Worm (Caenorhabditis elegans) whole organism, mixed stage, embryonic: ENCODE measurements around the gene sec-24.1.

Experiments used
- M03D4.4 ChIP-seq: sonication (generic microtip); optimal IDR thresholded peaks from 2 replicates; lab custom pipeline; 2017; ENCODE audit warnings: mild to moderate bottlenecking, missing genetic modification characterization, missing compliant biosample characterization
- blmp-1 ChIP-seq: fragments of 150-350 bp; optimal IDR thresholded peaks from 2 replicates; lab custom pipeline; 2014; ENCODE audit warnings: missing biosample characterization, missing genetic modification characterization
- ceh-39 ChIP-seq: fragments of 150-350 bp; optimal IDR thresholded peaks from 2 replicates; lab custom pipeline; 2014; ENCODE audit warnings: missing biosample characterization, missing genetic modification characterization
- ceh-43 ChIP-seq: fragments of 200-800 bp; sonication (Bioruptor generic); optimal IDR thresholded peaks from 2 replicates; lab custom pipeline; 2018; ENCODE audit warnings: mild to moderate bottlenecking, missing genetic modification characterization, moderate library complexity, missing compliant biosample characterization
- ceh-83 ChIP-seq: fragments of 200-800 bp; sonication (Bioruptor generic); optimal IDR thresholded peaks from 2 replicates; lab custom pipeline; 2018; ENCODE audit warnings: mild to moderate bottlenecking, missing genetic modification characterization, missing compliant biosample characterization
- ces-1 ChIP-seq: fragments of 150-350 bp; optimal IDR thresholded peaks from 2 replicates; lab custom pipeline; 2014; ENCODE audit warnings: missing biosample characterization, missing genetic modification reagents, missing genetic modification characterization
- cnd-1 ChIP-seq: fragments of 200-800 bp; sonication (Bioruptor generic); optimal IDR thresholded peaks from 2 replicates; lab custom pipeline; 2018; ENCODE audit warnings: mild to moderate bottlenecking, missing genetic modification characterization, missing compliant biosample characterization
- drap-1 ChIP-seq: fragments of 200-800 bp; sonication (Bioruptor generic); optimal IDR thresholded peaks from 3 replicates; lab custom pipeline; 2018; ENCODE audit warnings: mild to moderate bottlenecking, missing genetic modification characterization, missing compliant biosample characterization
- elt-1 ChIP-seq: sonication (generic microtip); optimal IDR thresholded peaks from 2 replicates; lab custom pipeline; 2017; ENCODE audit warnings: missing genetic modification characterization, mild to moderate bottlenecking, missing compliant biosample characterization, antibody characterized with exemption, moderate library complexity, borderline replicate concordance; ENCODE audit not compliant: insufficient read depth
- elt-3 ChIP-seq: fragments of 150-350 bp; optimal IDR thresholded peaks from 2 replicates; lab custom pipeline; 2014; ENCODE audit warnings: missing biosample characterization, missing genetic modification characterization
- flh-1 ChIP-seq: fragments of 200-800 bp; sonication (Bioruptor generic); optimal IDR thresholded peaks from 2 replicates; lab custom pipeline; 2018; ENCODE audit warnings: mild to moderate bottlenecking, missing genetic modification characterization, moderate library complexity, missing compliant biosample characterization
- ham-2 ChIP-seq: fragments of 200-800 bp; sonication (Bioruptor generic); optimal IDR thresholded peaks from 2 replicates; lab custom pipeline; 2018; ENCODE audit warnings: mild to moderate bottlenecking, missing genetic modification characterization, missing compliant biosample characterization
- hlh-1 ChIP-seq: fragments of 150-350 bp; optimal IDR thresholded peaks from 2 replicates; lab custom pipeline; 2014; ENCODE audit warnings: missing biosample characterization, missing genetic modification reagents, missing genetic modification characterization
- lin-13 ChIP-seq: fragments of 150-350 bp; optimal IDR thresholded peaks from 2 replicates; lab custom pipeline; 2014; ENCODE audit warnings: missing biosample characterization, missing genetic modification characterization
- lin-32 ChIP-seq: fragments of 200-800 bp; sonication (Bioruptor generic); optimal IDR thresholded peaks from 2 replicates; lab custom pipeline; 2018; ENCODE audit warnings: mild to moderate bottlenecking, missing genetic modification characterization, missing compliant biosample characterization
- lsy-2 ChIP-seq: fragments of 150-350 bp; optimal IDR thresholded peaks from 2 replicates; lab custom pipeline; 2014; ENCODE audit warnings: missing biosample characterization, missing genetic modification characterization
- mab-5 ChIP-seq: fragments of 150-350 bp; optimal IDR thresholded peaks from 2 replicates; lab custom pipeline; 2014; ENCODE audit warnings: missing biosample characterization, missing genetic modification characterization
- mep-1 ChIP-seq: fragments of 150-350 bp; optimal IDR thresholded peaks from 2 replicates; lab custom pipeline; 2017; ENCODE audit warnings: missing biosample characterization, missing genetic modification reagents, missing genetic modification characterization, inconsistent platforms
- mls-2 ChIP-seq: sonication (generic microtip); optimal IDR thresholded peaks from 2 replicates; lab custom pipeline; 2016; ENCODE audit warnings: mild to moderate bottlenecking, missing genetic modification characterization, moderate library complexity, missing compliant biosample characterization
- nhr-12 ChIP-seq: fragments of 150-350 bp; optimal IDR thresholded peaks from 2 replicates; lab custom pipeline; 2014; ENCODE audit warnings: missing biosample characterization, missing genetic modification characterization
- nhr-2 ChIP-seq: fragments of 150-350 bp; optimal IDR thresholded peaks from 2 replicates; lab custom pipeline; 2014; ENCODE audit warnings: missing biosample characterization, missing genetic modification characterization
- nhr-237 ChIP-seq: fragments of 150-350 bp; optimal IDR thresholded peaks from 2 replicates; lab custom pipeline; 2014; ENCODE audit warnings: missing biosample characterization, missing genetic modification characterization
- nhr-28 ChIP-seq: fragments of 150-350 bp; optimal IDR thresholded peaks from 2 replicates; lab custom pipeline; 2014; ENCODE audit warnings: missing biosample characterization, missing genetic modification characterization
- nhr-76 ChIP-seq: sonication (generic microtip); optimal IDR thresholded peaks from 2 replicates; lab custom pipeline; 2017; ENCODE audit warnings: missing biosample characterization, missing genetic modification characterization
- pha-4 ChIP-seq: fragments of 150-350 bp; optimal IDR thresholded peaks from 2 replicates; lab custom pipeline; 2018; ENCODE audit warnings: missing biosample characterization, missing genetic modification reagents, missing genetic modification characterization
- snpc-4 ChIP-seq: fragments of 150-350 bp; optimal IDR thresholded peaks from 2 replicates; lab custom pipeline; 2014; ENCODE audit warnings: missing biosample characterization, missing genetic modification characterization
- sptf-1 ChIP-seq: sonication (generic microtip); optimal IDR thresholded peaks from 2 replicates; lab custom pipeline; 2017; ENCODE audit warnings: mild to moderate bottlenecking, missing genetic modification characterization, moderate library complexity, missing compliant biosample characterization
- tbx-8 ChIP-seq: fragments of 200-800 bp; sonication (Bioruptor generic); optimal IDR thresholded peaks from 2 replicates; lab custom pipeline; 2018; ENCODE audit warnings: mild to moderate bottlenecking, missing genetic modification characterization, moderate library complexity, missing compliant biosample characterization
- unc-120 ChIP-seq: sonication (generic microtip); optimal IDR thresholded peaks from 2 replicates; lab custom pipeline; 2017; ENCODE audit warnings: missing genetic modification characterization, missing compliant biosample characterization; ENCODE audit not compliant: poor library complexity, severe bottlenecking
- unc-39 ChIP-seq: fragments of 150-350 bp; optimal IDR thresholded peaks from 2 replicates; lab custom pipeline; 2014; ENCODE audit warnings: missing biosample characterization, missing genetic modification characterization
- unc-62 ChIP-seq: fragments of 150-350 bp; optimal IDR thresholded peaks from 2 replicates; lab custom pipeline; 2014; ENCODE audit warnings: missing biosample characterization, missing genetic modification reagents, missing genetic modification characterization
- zip-8 ChIP-seq: fragments of 150-350 bp; optimal IDR thresholded peaks from 2 replicates; lab custom pipeline; 2014; ENCODE audit warnings: missing biosample characterization, missing genetic modification characterization
- ztf-11 ChIP-seq: fragments of 150-350 bp; optimal IDR thresholded peaks from 2 replicates; lab custom pipeline; 2014; ENCODE audit warnings: missing biosample characterization, missing genetic modification characterization

sec-24.1 gene

DNA sequence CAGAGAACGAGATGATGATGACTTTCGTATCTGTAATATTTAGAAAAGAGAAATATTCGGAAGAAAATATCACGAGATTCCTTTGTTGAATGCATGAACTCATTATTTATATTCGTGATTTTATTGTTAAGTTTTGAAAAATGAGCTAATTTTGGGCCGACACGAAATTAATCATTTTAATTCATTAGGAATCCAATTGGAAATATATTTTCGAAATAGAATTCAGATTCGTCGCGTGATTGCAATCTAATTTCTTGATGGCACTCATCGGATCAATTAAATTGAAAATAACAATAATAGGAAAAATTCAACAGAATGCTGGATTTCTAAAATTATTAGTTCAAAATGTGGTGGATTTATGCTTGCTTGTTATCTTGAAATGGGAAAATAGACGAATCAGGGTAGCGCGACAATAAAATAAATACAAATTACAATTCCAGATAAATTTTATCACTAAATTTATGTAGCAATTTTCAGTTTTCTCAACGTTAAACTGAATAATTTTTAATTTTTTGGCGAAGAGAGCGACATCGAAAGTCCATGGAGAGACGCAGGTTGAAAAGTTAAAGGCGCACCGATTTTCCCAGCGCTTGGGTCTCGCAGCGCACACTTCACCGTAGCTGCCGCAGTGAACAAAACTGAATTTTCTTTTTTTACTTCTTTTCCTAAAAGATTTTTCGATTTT, 35.9 kb upstream of the sec-24.1 start:
- TF ChIP-seq nhr-12 (no peak), elt-1 (tag; lab: Kevin White, UChicago) (peak; percentile 18), unc-62 (GFP tag; lab: Kevin White, UChicago) (peak; percentile 38), nhr-76 (tag; lab: Kevin White, UChicago) (no peak), pha-4 (tag; lab: Kevin White, UChicago) (peak; percentile 49), ceh-39 (tag; lab: Kevin White, UChicago) (peak; percentile 8), drap-1 (GFP tag; lab: Kevin White, UChicago) (peak; percentile 33), hlh-1 (tag; lab: Kevin White, UChicago) (peak; percentile 39), M03D4.4 (peak; percentile 39), mls-2 (tag; lab: Kevin White, UChicago) (peak; percentile 32), sptf-1 (tag; lab: Kevin White, UChicago) (peak; percentile 17), lsy-2 (tag; lab: Kevin White, UChicago) (peak; percentile 91), flh-1 (GFP tag; lab: Kevin White, UChicago) (no peak), lin-13 (tag; lab: Kevin White, UChicago) (peak; percentile 52), blmp-1 (tag; lab: Kevin White, UChicago) (no peak), ces-1 (GFP tag; lab: Kevin White, UChicago) (peak; percentile 22), ham-2 (GFP tag; lab: Kevin White, UChicago) (no peak), zip-8 (tag; lab: Kevin White, UChicago) (no peak), ztf-11 (tag; lab: Kevin White, UChicago) (no peak), unc-120 (peak; percentile 19), mep-1 (peak; percentile 80), mab-5 (tag; lab: Kevin White, UChicago) (no peak), unc-39 (tag; lab: Kevin White, UChicago) (no peak)

ce11 chrIV:11599717-11600116, 33.7 kb upstream of the sec-24.1 start:
- no peak for TF ChIP-seq drap-1 (GFP tag; lab: Kevin White, UChicago)
- TF ChIP-seq elt-1 (tag; lab: Kevin White, UChicago) = peak; percentile 94
- TF ChIP-seq zip-8 (tag; lab: Kevin White, UChicago) = no peak
- peak; percentile 41 for TF ChIP-seq unc-62 (GFP tag; lab: Kevin White, UChicago)
- no peak for TF ChIP-seq nhr-2 (tag; lab: Kevin White, UChicago)
- no peak for TF ChIP-seq blmp-1 (tag; lab: Kevin White, UChicago)
- TF ChIP-seq tbx-8 (GFP tag; lab: Kevin White, UChicago) = no peak
- no peak for TF ChIP-seq lin-32 (GFP tag; lab: Kevin White, UChicago)
- no peak for TF ChIP-seq ztf-11 (tag; lab: Kevin White, UChicago)
- TF ChIP-seq, all 35 proteins: peak for 2

- TF ChIP-seq zip-8 (tag; lab: Kevin White, UChicago) (no peak), lin-32 (GFP tag; lab: Kevin White, UChicago) (no peak), ham-2 (GFP tag; lab: Kevin White, UChicago) (no peak), sptf-1 (tag; lab: Kevin White, UChicago) (no peak), ceh-39 (tag; lab: Kevin White, UChicago) (no peak), nhr-12 (no peak), hlh-1 (tag; lab: Kevin White, UChicago) (no peak), mab-5 (tag; lab: Kevin White, UChicago) (no peak), snpc-4 (tag; lab: Kevin White, UChicago) (no peak), mep-1 (no peak), pha-4 (tag; lab: Kevin White, UChicago) (no peak), ztf-11 (tag; lab: Kevin White, UChicago) (no peak), M03D4.4 (no peak), mls-2 (tag; lab: Kevin White, UChicago) (no peak)
- TF ChIP-seq, all 35 proteins: peak for 0
These were observed 31.1 kb upstream of the sec-24.1 start for ce11 chrIV:11597079-11597478.

DNA sequence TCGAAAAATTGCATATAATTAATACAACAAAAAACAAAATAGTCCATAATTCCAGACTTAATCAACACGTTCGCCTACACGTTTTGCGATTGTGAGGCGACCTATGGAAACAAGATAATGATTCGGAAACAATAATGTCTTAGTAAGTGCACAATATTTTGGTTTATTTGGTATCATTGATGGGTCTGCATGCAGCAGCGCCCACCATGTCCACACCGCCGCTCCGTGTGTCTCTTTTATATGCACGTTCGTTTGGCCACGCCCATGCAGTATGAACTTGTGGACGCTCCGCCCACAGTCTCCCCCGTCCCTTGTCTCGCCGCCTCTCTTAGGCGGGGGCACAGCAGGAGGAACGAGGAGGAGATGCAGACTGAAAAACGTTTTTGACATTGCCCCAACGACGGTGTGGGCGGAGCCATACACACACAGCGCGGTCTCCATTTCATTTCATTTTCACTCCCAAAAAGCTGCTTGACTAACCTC, 28.2 kb upstream of the sec-24.1 start, which contains the start of gene mig-38:
Gene mig-38, plus strand, starts transcription at position 54 of the 483 bp plus-strand sequence.
- TF ChIP-seq lsy-2 (tag; lab: Kevin White, UChicago) (no peak), nhr-2 (tag; lab: Kevin White, UChicago) (no peak), ces-1 (GFP tag; lab: Kevin White, UChicago) (peak; percentile 40), nhr-28 (tag; lab: Kevin White, UChicago) (no peak), unc-39 (tag; lab: Kevin White, UChicago) (no peak), tbx-8 (GFP tag; lab: Kevin White, UChicago) (no peak), ceh-83 (GFP tag; lab: Kevin White, UChicago) (no peak), cnd-1 (tag; lab: Kevin White, UChicago) (peak; percentile 13), ztf-11 (tag; lab: Kevin White, UChicago) (no peak), elt-3 (tag; lab: Kevin White, UChicago) (no peak), nhr-76 (tag; lab: Kevin White, UChicago) (no peak), mab-5 (tag; lab: Kevin White, UChicago) (no peak), M03D4.4 (no peak), ceh-43 (GFP tag; lab: Kevin White, UChicago) (no peak), elt-1 (tag; lab: Kevin White, UChicago) (no peak), unc-120 (peak; percentile 37), mls-2 (tag; lab: Kevin White, UChicago) (no peak), sptf-1 (tag; lab: Kevin White, UChicago) (peak; percentile 33), drap-1 (GFP tag; lab: Kevin White, UChicago) (peak; percentile 40), ceh-39 (tag; lab: Kevin White, UChicago) (no peak), nhr-237 (tag; lab: Kevin White, UChicago) (no peak)
